Worm (Caenorhabditis elegans) whole organism, L4 larva: ENCODE results near the gene rpia-1.

Source experiments
- F10B5.3 ChIP-seq: sonication (generic microtip); optimal IDR thresholded peaks from 2 replicates; lab custom pipeline; 2016; ENCODE audit warnings: mild to moderate bottlenecking, missing genetic modification characterization, missing compliant biosample characterization
- F44E2.7 ChIP-seq: fragments of 200-800 bp; sonication (Bioruptor generic); IDR thresholded peaks from 2 replicates; pipeline ENCODE4 v2.1.2; 2022; ENCODE audit warnings: missing genetic modification characterization, missing compliant biosample characterization
- R02D3.7 ChIP-seq: fragments of 150-350 bp; sonication (generic microtip); optimal IDR thresholded peaks from 3 replicates; lab custom pipeline; 2014; ENCODE audit warnings: missing biosample characterization, missing genetic modification characterization
- T26A8.4 ChIP-seq: fragments of 200-800 bp; sonication (Bioruptor generic); IDR thresholded peaks from 2 replicates; pipeline ENCODE4 v1.3.6; 2022; ENCODE audit warnings: missing genetic modification characterization, missing compliant biosample characterization
- Y5F2A.4 ChIP-seq: fragments of 200-800 bp; sonication (Bioruptor generic); optimal IDR thresholded peaks from 2 replicates; lab custom pipeline; 2018; ENCODE audit warnings: mild to moderate bottlenecking, missing genetic modification characterization, missing compliant biosample characterization
- aha-1 ChIP-seq: fragments of 150-350 bp; peaks from one replicate; lab custom pipeline; 2014; ENCODE audit warnings: missing biosample characterization, missing genetic modification characterization
- attf-4 ChIP-seq: sonication (generic microtip); optimal IDR thresholded peaks from 3 replicates; lab custom pipeline; 2017; ENCODE audit warnings: missing biosample characterization, missing genetic modification characterization
- cey-2 ChIP-seq: sonication (generic microtip); optimal IDR thresholded peaks from 3 replicates; lab custom pipeline; 2017; ENCODE audit warnings: missing genetic modification characterization, mild to moderate bottlenecking, missing compliant biosample characterization, antibody characterized with exemption, borderline replicate concordance; ENCODE audit not compliant: insufficient read depth
- ctbp-1 ChIP-seq: fragments of 200-800 bp; sonication (Bioruptor generic); IDR thresholded peaks from 2 replicates; pipeline ENCODE4 v1.3.6; 2022; ENCODE audit warnings: missing genetic modification reagents, missing genetic modification characterization, missing compliant biosample characterization
- dmd-6 ChIP-seq: fragments of 200-800 bp; sonication (Bioruptor generic); IDR thresholded peaks from 2 replicates; pipeline ENCODE4 v1.3.6; 2022; ENCODE audit warnings: missing genetic modification reagents, missing genetic modification characterization, missing compliant biosample characterization
- dmd-8 ChIP-seq: fragments of 200-800 bp; sonication (Bioruptor generic); IDR thresholded peaks from 2 replicates; pipeline ENCODE4 v1.3.6; 2022; ENCODE audit warnings: missing genetic modification characterization, missing compliant biosample characterization
- dmd-9 ChIP-seq: fragments of 200-800 bp; sonication (Bioruptor generic); IDR thresholded peaks from 2 replicates; pipeline ENCODE4 v1.3.6; 2022; ENCODE audit warnings: missing genetic modification reagents, missing genetic modification characterization, missing compliant biosample characterization
- duxl-1 ChIP-seq: sonication (generic microtip); optimal IDR thresholded peaks from 2 replicates; lab custom pipeline; 2016; ENCODE audit warnings: mild to moderate bottlenecking, missing genetic modification characterization, moderate library complexity, missing compliant biosample characterization; ENCODE audit not compliant: poor library complexity
- hif-1 ChIP-seq, 2 experiments: sonication (generic microtip); optimal IDR thresholded peaks; 2 replicates each; lab custom pipeline; 2016 to 2017; ENCODE audit warnings: missing compliant biosample characterization in 2 of 2, missing genetic modification characterization in 2 of 2, missing genetic modification reagents in 2 of 2, missing genotype in 2 of 2, mild to moderate bottlenecking in 1 of 2
- jun-1 ChIP-seq: fragments of 150-350 bp; optimal IDR thresholded peaks from 2 replicates; lab custom pipeline; 2014; ENCODE audit warnings: missing biosample characterization, missing genetic modification reagents, missing genetic modification characterization
- madf-9 ChIP-seq: fragments of 200-800 bp; sonication (Bioruptor generic); conservative IDR thresholded peaks from 2 replicates; pipeline ENCODE4 v1.3.6; 2022; ENCODE audit warnings: missing genetic modification reagents, missing genetic modification characterization, missing compliant biosample characterization
- mep-1 ChIP-seq: fragments of 150-350 bp; sonication (generic microtip); optimal IDR thresholded peaks from 3 replicates; lab custom pipeline; 2014; ENCODE audit warnings: missing biosample characterization, missing genetic modification characterization
- mes-2 ChIP-seq: sonication (generic microtip); optimal IDR thresholded peaks from 2 replicates; lab custom pipeline; 2016; ENCODE audit warnings: missing genotype, mild to moderate bottlenecking, missing genetic modification characterization, missing compliant biosample characterization; ENCODE audit not compliant: poor library complexity, severe bottlenecking
- mxl-3 ChIP-seq: fragments of 200-800 bp; sonication (Bioruptor generic); optimal IDR thresholded peaks from 2 replicates; lab custom pipeline; 2018; ENCODE audit warnings: mild to moderate bottlenecking, missing genetic modification characterization, missing compliant biosample characterization
- nhr-28 ChIP-seq: fragments of 150-350 bp; optimal IDR thresholded peaks from 2 replicates; lab custom pipeline; 2014; ENCODE audit warnings: missing biosample characterization, missing genetic modification characterization
- nhr-42 ChIP-seq: fragments of 200-800 bp; sonication (Bioruptor generic); IDR thresholded peaks from 2 replicates; pipeline ENCODE4 v1.3.6; 2022; ENCODE audit warnings: missing genetic modification characterization, missing compliant biosample characterization
- nhr-48 ChIP-seq: sonication (generic microtip); optimal IDR thresholded peaks from 2 replicates; lab custom pipeline; 2016; ENCODE audit warnings: mild to moderate bottlenecking, missing genetic modification characterization, missing compliant biosample characterization
- nhr-6 ChIP-seq: fragments of 150-350 bp; optimal IDR thresholded peaks from 2 replicates; lab custom pipeline; 2014; ENCODE audit warnings: missing biosample characterization, missing genetic modification characterization
- nhr-77 ChIP-seq: fragments of 150-350 bp; optimal IDR thresholded peaks from 2 replicates; lab custom pipeline; 2014; ENCODE audit warnings: missing biosample characterization, missing genetic modification characterization
- php-3 ChIP-seq: fragments of 200-800 bp; sonication (Bioruptor generic); IDR thresholded peaks from 2 replicates; pipeline ENCODE4 v1.3.6; 2022; ENCODE audit warnings: missing genetic modification reagents, missing genetic modification characterization, missing compliant biosample characterization
- snpc-4 ChIP-seq: fragments of 150-350 bp; optimal IDR thresholded peaks from 2 replicates; lab custom pipeline; 2014; ENCODE audit warnings: missing biosample characterization, missing genetic modification characterization
- spr-3 ChIP-seq: fragments of 200-800 bp; sonication (Bioruptor generic); optimal IDR thresholded peaks from 2 replicates; lab custom pipeline; 2018; ENCODE audit warnings: mild to moderate bottlenecking, missing genetic modification characterization, missing compliant biosample characterization
- unc-62 ChIP-seq, 3 experiments: fragments of 150-350 bp in 1 of 3; sonication (generic microtip); optimal IDR thresholded peaks in 2 of 3; peaks in 1 of 3; 1 replicate in 1 of 3; 2 replicates in 2 of 3; lab custom pipeline; 2014 to 2017; ENCODE audit warnings: missing biosample characterization in 3 of 3, missing genetic modification characterization in 3 of 3, missing genetic modification reagents in 3 of 3, missing genotype in 1 of 3
- vab-7 ChIP-seq: fragments of 200-800 bp; sonication (Bioruptor generic); IDR thresholded peaks from 2 replicates; pipeline ENCODE4 v1.3.6; 2022; ENCODE audit warnings: missing genetic modification reagents, missing genetic modification characterization, missing compliant biosample characterization
- zag-1 ChIP-seq: fragments of 150-350 bp; optimal IDR thresholded peaks from 2 replicates; lab custom pipeline; 2014; ENCODE audit warnings: missing biosample characterization, missing genetic modification characterization
- zfp-2 ChIP-seq: sonication (generic microtip); optimal IDR thresholded peaks from 2 replicates; lab custom pipeline; 2016; ENCODE audit warnings: mild to moderate bottlenecking, missing genetic modification characterization, missing compliant biosample characterization
- zfp-3 ChIP-seq: fragments of 200-800 bp; sonication (Bioruptor generic); conservative IDR thresholded peaks from 2 replicates; pipeline ENCODE4 v1.3.6; 2022; ENCODE audit warnings: missing genetic modification reagents, missing genetic modification characterization, missing compliant biosample characterization
- zip-2 ChIP-seq: fragments of 150-350 bp; optimal IDR thresholded peaks from 2 replicates; lab custom pipeline; 2014; ENCODE audit warnings: missing biosample characterization, missing genetic modification characterization
- ztf-11 ChIP-seq: fragments of 150-350 bp; optimal IDR thresholded peaks from 2 replicates; lab custom pipeline; 2014; ENCODE audit warnings: missing biosample characterization, missing genetic modification characterization

Gene rpia-1

ce11 chrIII:7142172-7142601, 19.3 kb downstream of the rpia-1 start (continued):
- TF ChIP-seq php-3 (GFP tag; lab: Robert Waterston, UW) = peak; percentile 71; the same call in 1 of the 2 replicates
- peak; percentile 63 for TF ChIP-seq mes-2 (tag; lab: Kevin White, UChicago)
- no peak for TF ChIP-seq nhr-42
- no peak for TF ChIP-seq nhr-28
- TF ChIP-seq zfp-2 (tag; lab: Kevin White, UChicago) = no peak
- TF ChIP-seq hif-1 (tag; optimal IDR thresholded peaks at IDR 0.05; lab: Kevin White, UChicago) = no peak
- TF ChIP-seq nhr-77 (tag; lab: Kevin White, UChicago) = no peak
- no peak for TF ChIP-seq R02D3.7 (tag; lab: Kevin White, UChicago)
- TF ChIP-seq dmd-8 (GFP tag; lab: Robert Waterston, UW) = no peak
- peak; percentile 8 for TF ChIP-seq F10B5.3 (tag; lab: Kevin White, UChicago)
- TF ChIP-seq F44E2.7 (GFP tag; lab: Robert Waterston, UW) = no peak
- TF ChIP-seq attf-4 (tag; lab: Kevin White, UChicago) = no peak
- TF ChIP-seq nhr-48 = peak; percentile 35

- TF ChIP-seq dmd-6 (GFP tag; lab: Robert Waterston, UW) (no peak), nhr-77 (tag; lab: Kevin White, UChicago) (no peak), zfp-3 (GFP tag; lab: Robert Waterston, UW) (no peak), spr-3 (GFP tag; lab: Kevin White, UChicago) (no peak), snpc-4 (tag; lab: Kevin White, UChicago) (no peak), mxl-3 (no peak), aha-1 (tag; lab: Kevin White, UChicago) (no peak), duxl-1 (no peak)
Observed at ce11 chrIII:7144749-7145148, 21.8 kb downstream of the rpia-1 start, which contains the start of gene glr-2. TSS of gene glr-2 (minus strand) at chrIII:7144959.

ce11 chrIII:7146341-7146740, 23.4 kb downstream of the rpia-1 start:
- TF ChIP-seq T26A8.4 (GFP tag; lab: Robert Waterston, UW) (0 out of 2 replicates have a peak, but pooled peaks have one; percentile 12), vab-7 (GFP tag; lab: Robert Waterston, UW) (no peak), aha-1 (tag; lab: Kevin White, UChicago) (peak; percentile 91), jun-1 (tag; lab: Kevin White, UChicago) (no peak)

ce11 chrIII:7148191-7148590, 25.3 kb downstream of the rpia-1 start:
- TF ChIP-seq zfp-3 (GFP tag; lab: Robert Waterston, UW) (no peak), cey-2 (tag; lab: Kevin White, UChicago) (no peak), aha-1 (tag; lab: Kevin White, UChicago) (peak; percentile 77), zip-2 (tag; lab: Kevin White, UChicago) (no peak), Y5F2A.4 (GFP tag; lab: Kevin White, UChicago) (no peak)

DNA sequence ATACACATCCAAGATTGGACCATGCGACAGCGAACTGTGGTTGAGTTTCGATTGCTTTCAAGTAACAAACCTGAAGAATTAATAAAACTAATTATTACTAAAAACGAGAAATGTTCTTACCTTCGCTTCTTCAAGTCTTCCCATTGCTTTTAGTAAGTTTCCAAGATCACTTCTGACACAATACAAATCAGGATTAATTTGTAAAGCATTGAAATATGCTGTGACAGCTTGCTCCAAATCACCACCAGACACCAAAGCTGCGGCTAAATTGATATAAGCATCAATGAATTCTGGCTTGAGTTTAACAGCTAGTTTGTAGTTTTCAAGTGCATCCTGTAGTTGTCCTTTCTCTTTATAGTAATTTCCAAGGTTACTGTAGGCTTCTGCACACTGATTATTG, 27.2 kb downstream of the rpia-1 start:
- TF ChIP-seq ztf-11 (tag; lab: Kevin White, UChicago) (no peak), aha-1 (tag; lab: Kevin White, UChicago) (peak; percentile 91), unc-62 (GFP tag; optimal IDR thresholded peaks at IDR 0.05 in 1 of 2; lab: Kevin White, UChicago) (peak in 1 of 2 experiments; percentile 54), unc-62 (tag; optimal IDR thresholded peaks at IDR 0.05; lab: Kevin White, UChicago) (no peak), R02D3.7 (tag; lab: Kevin White, UChicago) (no peak), nhr-6 (tag; lab: Kevin White, UChicago) (no peak)

- TF ChIP-seq dmd-9 = no peak
- no peak for TF ChIP-seq zag-1
- TF ChIP-seq mep-1 (tag; lab: Kevin White, UChicago) = peak; percentile 2
- TF ChIP-seq T26A8.4 (GFP tag; lab: Robert Waterston, UW) = 0 out of 2 replicates have a peak, but pooled peaks have one; percentile 7
- no peak for TF ChIP-seq madf-9 (GFP tag; lab: Robert Waterston, UW)
- TF ChIP-seq ctbp-1 (GFP tag; lab: Robert Waterston, UW) = 0 out of 2 replicates have a peak, but pooled peaks have one; percentile 37
Observed at ce11 chrIII:7152569-7152968, 29.6 kb downstream of the rpia-1 start.
